Fruit fly (Drosophila melanogaster): Measurements from ENCODE around the gene CCT7.

dm6 chr3R:8792463-8793175, 8.7 kb upstream of the CCT7 start:
- TF ChIP-seq CG33017 (tag; optimal IDR thresholded peaks at IDR 0.05) = no peak
- TF ChIP-seq Crg-1 (GFP tag; optimal IDR thresholded peaks at IDR 0.05) = no peak
- TF ChIP-seq kay (GFP tag; ENCODE audit: borderline replicate concordance) = no peak
- TF ChIP-seq CG12768 (GFP tag; optimal IDR thresholded peaks at IDR 0.05) = no peak
